Fruit fly (Drosophila melanogaster) whole organism, embryonic: ENCODE results near the gene Rab18.

ENCODE experiments used
- Atf6 ChIP-seq: fragments of 200-800 bp; sonication (Bioruptor generic); IDR thresholded peaks from 2 replicates; pipeline ENCODE4 v1.3.6; 2022; ENCODE audit warnings: missing biosample characterization, missing genetic modification characterization
- B-H1 ChIP-seq: fragments of 200-800 bp; sonication (Bioruptor generic); IDR thresholded peaks from 3 replicates; pipeline ENCODE4 v1.3.6; 2022; ENCODE audit warnings: missing biosample characterization, missing genetic modification characterization
- CG10321 ChIP-seq: fragments of 200-800 bp; sonication (Bioruptor generic); IDR thresholded peaks from 2 replicates; pipeline ENCODE4 v1.3.6; 2022; ENCODE audit warnings: missing biosample characterization, missing genetic modification characterization
- CG11093 ChIP-seq: fragments of 200-800 bp; sonication (Bioruptor generic); IDR thresholded peaks from 3 replicates; pipeline ENCODE4 v1.3.6; 2022; ENCODE audit warnings: missing biosample characterization, missing genetic modification characterization
- CG11456 ChIP-seq: fragments of 200-800 bp; sonication (Bioruptor generic); IDR thresholded peaks from 3 replicates; pipeline ENCODE4 v1.3.6; 2022; ENCODE audit warnings: missing biosample characterization, missing genetic modification characterization
- CG12659 ChIP-seq: fragments of 200-800 bp; sonication (Bioruptor generic); optimal IDR thresholded peaks from 3 replicates; lab custom pipeline; 2017; ENCODE audit warnings: mild to moderate bottlenecking, missing biosample characterization, missing genetic modification reagents, missing genetic modification characterization
- CG13123 ChIP-seq: fragments of 200-800 bp; sonication (Bioruptor generic); optimal IDR thresholded peaks from 2 replicates; lab custom pipeline; 2016; ENCODE audit warnings: missing biosample characterization, missing genetic modification characterization
- CG14014 ChIP-seq: fragments of 200-800 bp; sonication (Bioruptor generic); IDR thresholded peaks from 2 replicates; pipeline ENCODE4 v1.3.6; 2022; ENCODE audit warnings: missing biosample characterization, missing genetic modification characterization
- CG15514 ChIP-seq: fragments of 200-800 bp; sonication (Bioruptor generic); optimal IDR thresholded peaks from 3 replicates; lab custom pipeline; 2017; ENCODE audit warnings: missing biosample characterization, missing genetic modification characterization, mild to moderate bottlenecking, moderate library complexity, missing genetic modification reagents
- CG17328 ChIP-seq: fragments of 200-800 bp; sonication (Bioruptor generic); IDR thresholded peaks from 2 replicates; pipeline ENCODE4 v1.3.6; 2022; ENCODE audit warnings: missing biosample characterization, missing genetic modification characterization
- CG30403 ChIP-seq: fragments of 200-800 bp; sonication (Bioruptor generic); optimal IDR thresholded peaks from 3 replicates; lab custom pipeline; 2016; ENCODE audit warnings: missing biosample characterization, missing genetic modification characterization
- CG32532 ChIP-seq: fragments of 200-800 bp; sonication (Bioruptor generic); IDR thresholded peaks from 2 replicates; pipeline ENCODE4 v1.3.6; 2022; ENCODE audit warnings: missing biosample characterization, missing genetic modification characterization
- CG3407 ChIP-seq: fragments of 200-800 bp; sonication (Bioruptor generic); optimal IDR thresholded peaks from 2 replicates; lab custom pipeline; 2018; ENCODE audit warnings: missing biosample characterization, mild to moderate bottlenecking, missing genetic modification characterization
- CG34224 ChIP-seq: fragments of 200-800 bp; sonication (Bioruptor generic); IDR thresholded peaks from 3 replicates; pipeline ENCODE4 v1.3.6; 2022; ENCODE audit warnings: missing biosample characterization, missing genetic modification characterization; ENCODE audit not compliant: partially characterized antibody
- CG3995 ChIP-seq: fragments of 200-800 bp; sonication (Bioruptor generic); optimal IDR thresholded peaks from 3 replicates; lab custom pipeline; 2016; ENCODE audit warnings: missing biosample characterization, missing genetic modification characterization
- CG4820 ChIP-seq: fragments of 200-800 bp; sonication (Bioruptor generic); optimal IDR thresholded peaks from 3 replicates; lab custom pipeline; 2016; ENCODE audit warnings: missing biosample characterization, missing genetic modification characterization
- CG6654 ChIP-seq: fragments of 200-800 bp; sonication (Bioruptor generic); optimal IDR thresholded peaks from 2 replicates; lab custom pipeline; 2017; ENCODE audit warnings: missing biosample characterization, mild to moderate bottlenecking, missing genetic modification characterization
- CG7556 ChIP-seq: fragments of 200-800 bp; sonication (Bioruptor generic); optimal IDR thresholded peaks from 2 replicates; lab custom pipeline; 2017; ENCODE audit warnings: missing biosample characterization, mild to moderate bottlenecking, missing genetic modification characterization
- CG7786 ChIP-seq: fragments of 200-800 bp; sonication (Bioruptor generic); optimal IDR thresholded peaks from 2 replicates; lab custom pipeline; 2016; ENCODE audit warnings: missing biosample characterization, missing genetic modification characterization
- CG8924 ChIP-seq: fragments of 200-800 bp; optimal IDR thresholded peaks from 3 replicates; lab custom pipeline; 2019; ENCODE audit warnings: missing biosample characterization, mild to moderate bottlenecking, missing genetic modification characterization, moderate library complexity
- CG9817 ChIP-seq: fragments of 200-800 bp; sonication (Bioruptor generic); optimal IDR thresholded peaks from 2 replicates; lab custom pipeline; 2018; ENCODE audit warnings: missing biosample characterization, mild to moderate bottlenecking, missing genetic modification characterization, moderate library complexity
- Dad ChIP-seq: fragments of 200-800 bp; sonication (Bioruptor generic); optimal IDR thresholded peaks from 3 replicates; lab custom pipeline; 2016; ENCODE audit warnings: missing biosample characterization, missing genetic modification characterization
- Dip2 ChIP-seq: fragments of 200-800 bp; sonication (Bioruptor generic); IDR thresholded peaks from 2 replicates; pipeline ENCODE4 v1.3.6; 2022; ENCODE audit warnings: missing biosample characterization, missing genetic modification characterization
- E2f1 ChIP-seq: fragments of 200-800 bp; sonication (Bioruptor generic); IDR thresholded peaks from 2 replicates; pipeline ENCODE4 v1.3.6; 2022; ENCODE audit warnings: missing biosample characterization, missing genetic modification characterization
- Fer2 ChIP-seq: fragments of 200-800 bp; sonication (Bioruptor generic); optimal IDR thresholded peaks from 2 replicates; lab custom pipeline; 2018; ENCODE audit warnings: missing biosample characterization, mild to moderate bottlenecking, missing genetic modification characterization, moderate library complexity
- Gug ChIP-seq: fragments of 200-800 bp; sonication (Bioruptor generic); IDR thresholded peaks from 4 replicates; pipeline ENCODE4 v1.3.6; 2022; ENCODE audit warnings: missing biosample characterization, missing genetic modification characterization
- Hand ChIP-seq: fragments of 200-800 bp; sonication (Bioruptor generic); optimal IDR thresholded peaks from 2 replicates; lab custom pipeline; 2017; ENCODE audit warnings: mild to moderate bottlenecking, missing biosample characterization, missing genetic modification reagents, missing genetic modification characterization
- Jarid2 ChIP-seq: fragments of 200-800 bp; sonication (Bioruptor generic); optimal IDR thresholded peaks from 3 replicates; lab custom pipeline; 2017; ENCODE audit warnings: mild to moderate bottlenecking, missing biosample characterization, missing genetic modification reagents, missing genetic modification characterization
- Ravus ChIP-seq: fragments of 200-800 bp; sonication (Bioruptor generic); IDR thresholded peaks from 2 replicates; pipeline ENCODE4 v1.3.6; 2022; ENCODE audit warnings: missing biosample characterization, missing genetic modification characterization
- Side ChIP-seq: fragments of 200-800 bp; sonication (Bioruptor generic); optimal IDR thresholded peaks from 2 replicates; lab custom pipeline; 2016; ENCODE audit warnings: missing biosample characterization, missing genetic modification characterization
- Taf1 ChIP-seq: fragments of 200-800 bp; sonication (Bioruptor generic); IDR thresholded peaks from 2 replicates; pipeline ENCODE4 v1.3.6; 2022; ENCODE audit warnings: missing biosample characterization, missing genetic modification characterization
- ap ChIP-seq: fragments of 200-800 bp; sonication (Bioruptor generic); IDR thresholded peaks from 2 replicates; pipeline ENCODE4 v1.3.6; 2022; ENCODE audit warnings: missing biosample characterization, missing genetic modification characterization
- bigmax ChIP-seq: fragments of 200-800 bp; sonication (Bioruptor generic); optimal IDR thresholded peaks from 2 replicates; lab custom pipeline; 2018; ENCODE audit warnings: missing biosample characterization, mild to moderate bottlenecking, missing genetic modification characterization
- caup ChIP-seq: fragments of 200-800 bp; sonication (Bioruptor generic); optimal IDR thresholded peaks from 3 replicates; lab custom pipeline; 2017; ENCODE audit warnings: missing biosample characterization, mild to moderate bottlenecking, missing genetic modification characterization, moderate library complexity; ENCODE audit not compliant: severe bottlenecking
- cg ChIP-seq: fragments of 200-800 bp; sonication (Bioruptor generic); optimal IDR thresholded peaks from 3 replicates; lab custom pipeline; 2019; ENCODE audit warnings: missing biosample characterization, mild to moderate bottlenecking, missing genetic modification characterization, moderate library complexity
- exex ChIP-seq: fragments of 200-800 bp; sonication (Bioruptor generic); optimal IDR thresholded peaks from 4 replicates; lab custom pipeline; 2018; ENCODE audit warnings: missing biosample characterization, mild to moderate bottlenecking, missing genetic modification characterization, moderate library complexity
- fd3F ChIP-seq: fragments of 200-800 bp; sonication (Bioruptor generic); optimal IDR thresholded peaks from 2 replicates; lab custom pipeline; 2018; ENCODE audit warnings: missing biosample characterization, mild to moderate bottlenecking, missing genetic modification characterization, moderate library complexity
- fd64A ChIP-seq: fragments of 200-800 bp; sonication (Bioruptor generic); optimal IDR thresholded peaks from 3 replicates; lab custom pipeline; 2018; ENCODE audit warnings: missing biosample characterization, mild to moderate bottlenecking, missing genetic modification characterization
- gcm ChIP-seq: fragments of 200-800 bp; sonication (Bioruptor generic); optimal IDR thresholded peaks from 2 replicates; lab custom pipeline; 2019; ENCODE audit warnings: missing biosample characterization, mild to moderate bottlenecking, missing genetic modification characterization, moderate library complexity
- gcm2 ChIP-seq: fragments of 200-800 bp; sonication (Bioruptor generic); optimal IDR thresholded peaks from 2 replicates; lab custom pipeline; 2016; ENCODE audit warnings: missing biosample characterization, missing genetic modification characterization
- insv ChIP-seq, 2 experiments: fragments of 200-800 bp; sonication (Bioruptor generic); optimal IDR thresholded peaks; 3 replicates each; lab custom pipeline; 2016 to 2018; ENCODE audit warnings: missing biosample characterization in 2 of 2, missing genetic modification characterization in 2 of 2
- kni ChIP-seq: fragments of 200-800 bp; sonication (Bioruptor generic); optimal IDR thresholded peaks from 3 replicates; lab custom pipeline; 2017; ENCODE audit warnings: mild to moderate bottlenecking, missing biosample characterization, missing genetic modification reagents, missing genetic modification characterization
- mld ChIP-seq: fragments of 200-800 bp; sonication (Bioruptor generic); IDR thresholded peaks from 3 replicates; pipeline ENCODE4 v1.3.6; 2022; ENCODE audit warnings: missing biosample characterization, missing genetic modification characterization; ENCODE audit not compliant: partially characterized antibody
- otp ChIP-seq: fragments of 200-800 bp; sonication (Bioruptor generic); IDR thresholded peaks from 3 replicates; pipeline ENCODE4, ENCODE4 v1.3.6; 2022; ENCODE audit warnings: missing biosample characterization, missing genetic modification characterization
- psq ChIP-seq: fragments of 200-800 bp; sonication (Bioruptor generic); optimal IDR thresholded peaks from 2 replicates; lab custom pipeline; 2017; ENCODE audit warnings: missing biosample characterization, missing genetic modification characterization
- row ChIP-seq: fragments of 200-800 bp; sonication (Bioruptor generic); IDR thresholded peaks from 3 replicates; pipeline ENCODE4 v1.3.6; 2022; ENCODE audit warnings: missing biosample characterization, missing genetic modification characterization
- trh ChIP-seq: fragments of 200-800 bp; sonication (Bioruptor generic); optimal IDR thresholded peaks from 2 replicates; lab custom pipeline; 2016; ENCODE audit warnings: missing biosample characterization, missing genetic modification characterization
- wdn ChIP-seq: fragments of 200-800 bp; sonication (Bioruptor generic); IDR thresholded peaks from 2 replicates; pipeline ENCODE4 v1.3.6; 2022; ENCODE audit warnings: missing biosample characterization, missing genetic modification characterization
- z ChIP-seq: fragments of 200-800 bp; sonication (Bioruptor generic); IDR thresholded peaks from 3 replicates; pipeline ENCODE4 v1.3.6; 2022; ENCODE audit warnings: missing biosample characterization, missing genetic modification characterization
- zfh1 ChIP-seq: fragments of 200-800 bp; sonication (Bioruptor generic); IDR thresholded peaks from 3 replicates; pipeline ENCODE4 v1.3.6; 2022; ENCODE audit warnings: missing biosample characterization, missing genetic modification characterization

Gene Rab18

dm6 chrX:5689417-5690215 is 18.0 kb upstream of the Rab18 start, which contains the start of the genes PGAP1 and cv (continued):
- TF ChIP-seq CG32532 (GFP tag; lab: Robert Waterston, UW): peak; percentile 27
- no peak for TF ChIP-seq CG10321 (GFP tag; lab: Robert Waterston, UW)
- TF ChIP-seq CG14014 (GFP tag; lab: Robert Waterston, UW): no peak
- TF ChIP-seq insv (GFP tag; optimal IDR thresholded peaks at IDR 0.05; lab: Kevin White, UChicago): no peak
- no peak for TF ChIP-seq CG4820 (GFP tag; lab: Kevin White, UChicago)
- no peak for TF ChIP-seq psq (GFP tag; lab: Kevin White, UChicago)
- TF ChIP-seq Atf6: no peak
- peak; percentile 70 for TF ChIP-seq CG30403
- no peak for TF ChIP-seq Side (GFP tag; lab: Kevin White, UChicago)
- TF ChIP-seq Taf1: no peak
- TF ChIP-seq ap: no peak
- TF ChIP-seq gcm (GFP tag; lab: Kevin White, UChicago): no peak
- 0 out of 3 replicates have a peak, but pooled peaks have one; percentile 37 for TF ChIP-seq mld (GFP tag; lab: Robert Waterston, UW)
- TF ChIP-seq Dip2 (GFP tag; lab: Robert Waterston, UW): no peak
- peak; percentile 75 for TF ChIP-seq row (GFP tag; lab: Robert Waterston, UW)
- no peak for TF ChIP-seq trh (GFP tag; lab: Kevin White, UChicago)
- no peak for TF ChIP-seq Hand (GFP tag; lab: Kevin White, UChicago)
- TF ChIP-seq CG17328 (GFP tag; lab: Robert Waterston, UW): no peak
- TF ChIP-seq CG8924 (tag; lab: Kevin White, UChicago): no peak
- TF ChIP-seq fd3F (GFP tag; lab: Kevin White, UChicago): no peak
- TF ChIP-seq Dad: no peak
- TF ChIP-seq otp: no peak
- TF ChIP-seq CG15514 (GFP tag; lab: Kevin White, UChicago): peak; percentile 41
- TF ChIP-seq CG9817 (tag; lab: Kevin White, UChicago): peak; percentile 8
- no peak for TF ChIP-seq Fer2 (tag; lab: Kevin White, UChicago)
- no peak for TF ChIP-seq CG7786 (GFP tag; lab: Kevin White, UChicago)
- TF ChIP-seq fd64A: no peak
- TF ChIP-seq B-H1 (GFP tag; lab: Robert Waterston, UW): no peak
- no peak for TF ChIP-seq bigmax (GFP tag; lab: Kevin White, UChicago)
- TF ChIP-seq kni (GFP tag; lab: Kevin White, UChicago): peak; percentile 85
- TF ChIP-seq CG6654: no peak
- TF ChIP-seq zfh1 (GFP tag; lab: Robert Waterston, UW): 0 out of 3 replicates have a peak, but pooled peaks have one; percentile 6
- no peak for TF ChIP-seq Gug (GFP tag; lab: Robert Waterston, UW)
- peak; percentile 95 for TF ChIP-seq CG3995 (GFP tag; lab: Kevin White, UChicago)
- TF ChIP-seq E2f1 (GFP tag; lab: Robert Waterston, UW): no peak
- TF ChIP-seq CG11456 (GFP tag; lab: Robert Waterston, UW): 0 out of 3 replicates have a peak, but pooled peaks have one; percentile 49
- peak; percentile 18 for TF ChIP-seq CG7556
- TF ChIP-seq CG3407: no peak
- no peak for TF ChIP-seq Jarid2 (GFP tag; lab: Kevin White, UChicago)
- TF ChIP-seq CG11093: no peak
- no peak for TF ChIP-seq CG13123 (GFP tag; lab: Kevin White, UChicago)
- TF ChIP-seq cg (GFP tag; lab: Kevin White, UChicago): peak; percentile 92
- TF ChIP-seq caup (GFP tag; lab: Kevin White, UChicago): no peak
- TF ChIP-seq CG34224 (GFP tag; lab: Robert Waterston, UW): peak; percentile 76
- TF ChIP-seq exex (tag; lab: Kevin White, UChicago): no peak
- no peak for TF ChIP-seq gcm2
- peak; percentile 36 for TF ChIP-seq CG12659 (GFP tag; lab: Kevin White, UChicago)
- TF ChIP-seq wdn (GFP tag; lab: Robert Waterston, UW): no peak
- no peak for TF ChIP-seq Ravus (GFP tag; lab: Robert Waterston, UW)
- TF ChIP-seq z: no peak
